Fruit fly (Drosophila melanogaster): ENCODE data around the gene pip.

DNA sequence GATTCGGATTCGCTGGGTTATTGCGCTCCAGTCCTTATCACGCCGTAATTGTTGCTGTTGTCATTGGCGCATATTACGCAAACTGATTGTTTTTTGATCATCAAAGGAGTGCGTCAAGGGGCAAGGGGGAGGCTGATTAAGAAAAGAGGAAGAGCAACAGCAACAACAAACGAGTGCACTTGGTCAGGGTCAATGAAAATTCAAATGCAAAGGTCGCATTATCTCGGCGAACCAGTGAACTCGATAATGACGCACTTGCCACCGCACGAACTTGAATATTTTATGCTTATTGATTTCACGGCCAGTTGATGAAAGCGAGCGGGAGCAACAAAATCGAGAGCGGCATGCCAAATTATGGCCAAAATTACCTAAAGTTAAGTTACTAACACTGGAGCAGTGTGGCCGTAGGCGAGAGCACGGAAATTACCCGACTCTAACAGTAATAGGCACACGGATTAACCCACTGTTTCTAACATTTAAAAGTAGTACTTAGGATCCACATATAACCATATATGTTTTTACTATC lies 77.1 kb downstream of the pip start, which contains the start of gene nes:
- TF ChIP-seq usp (GFP tag; optimal IDR thresholded peaks at IDR 0.05) (no peak), EcR (GFP tag; optimal IDR thresholded peaks at IDR 0.05) (peak in 1 of 2 experiments; percentile 79), pan (optimal IDR thresholded peaks at IDR 0.05) (no peak)
